Fruit fly (Drosophila melanogaster) whole organism: Measurements from ENCODE around the gene CG11617.
A peak's percentile ranks its signal among the peaks of the same experiment; 100 is the strongest.

ENCODE experiments used
- CG8478 ChIP-seq: fragments of >200 bp; optimal IDR thresholded peaks from 2 replicates; lab custom pipeline; 2018; ENCODE audit warnings: inconsistent platforms
- Dll ChIP-seq: fragments of >200 bp; optimal IDR thresholded peaks from 2 replicates; lab custom pipeline; 2017
- EcR ChIP-seq, 2 experiments: fragments of >200 bp; optimal IDR thresholded peaks; 2 replicates each; lab custom pipeline; 2017; ENCODE audit warnings: missing biosample characterization in 2 of 2, missing genetic modification characterization in 2 of 2, missing genetic modification reagents in 2 of 2
- pan ChIP-seq: fragments of >200 bp; optimal IDR thresholded peaks from 2 replicates; lab custom pipeline; 2017
- psq ChIP-seq: fragments of >200 bp; optimal IDR thresholded peaks from 2 replicates; lab custom pipeline; 2017
- usp ChIP-seq: fragments of >200 bp; optimal IDR thresholded peaks from 2 replicates; lab custom pipeline; 2017; ENCODE audit warnings: missing biosample characterization, missing genetic modification characterization, mixed read lengths

The CG11617 gene

dm6 chr2L:243123-243522, 36.0 kb upstream of the CG11617 start:
- TF ChIP-seq pan: no peak
- no peak for TF ChIP-seq EcR (GFP tag; optimal IDR thresholded peaks at IDR 0.05; lab: Kevin White, UChicago)
- no peak for TF ChIP-seq psq (lab: Kevin White, UChicago)
- no peak for TF ChIP-seq CG8478 (lab: Kevin White, UChicago)

DNA sequence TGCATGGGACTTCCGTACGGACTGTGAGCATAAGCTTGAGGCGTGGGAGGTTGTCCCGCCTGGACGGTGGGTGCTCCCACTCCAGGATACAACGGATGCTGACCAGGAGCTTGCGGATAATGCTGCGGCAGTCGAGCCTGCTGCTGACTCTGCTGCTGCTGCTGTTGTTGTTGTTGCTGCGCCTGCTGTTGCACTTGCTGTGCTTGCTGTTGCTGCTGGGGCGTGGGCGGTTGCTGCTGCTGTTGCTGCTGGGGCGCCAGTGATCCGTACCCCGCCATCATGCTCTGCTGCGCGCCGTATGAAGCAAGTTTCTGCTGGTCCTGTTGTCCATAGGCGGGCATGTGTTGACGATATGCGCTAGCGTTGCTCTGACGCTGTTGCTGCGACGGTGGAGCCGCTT, 34.3 kb upstream of the CG11617 start:
- TF ChIP-seq Dll (no peak), EcR (GFP tag; optimal IDR thresholded peaks at IDR 0.05; lab: Kevin White, UChicago) (no peak), psq (lab: Kevin White, UChicago) (no peak), pan (no peak), CG8478 (lab: Kevin White, UChicago) (no peak), usp (GFP tag; lab: Kevin White, UChicago) (no peak)

dm6 chr2L:240176-240769, 33.2 kb upstream of the CG11617 start:
- no peak for TF ChIP-seq Dll
- no peak for TF ChIP-seq pan
- no peak for TF ChIP-seq usp (GFP tag; lab: Kevin White, UChicago)
- TF ChIP-seq CG8478 (lab: Kevin White, UChicago): no peak
- TF ChIP-seq psq (lab: Kevin White, UChicago): no peak
- TF ChIP-seq EcR (GFP tag; optimal IDR thresholded peaks at IDR 0.05; lab: Kevin White, UChicago): no peak

DNA sequence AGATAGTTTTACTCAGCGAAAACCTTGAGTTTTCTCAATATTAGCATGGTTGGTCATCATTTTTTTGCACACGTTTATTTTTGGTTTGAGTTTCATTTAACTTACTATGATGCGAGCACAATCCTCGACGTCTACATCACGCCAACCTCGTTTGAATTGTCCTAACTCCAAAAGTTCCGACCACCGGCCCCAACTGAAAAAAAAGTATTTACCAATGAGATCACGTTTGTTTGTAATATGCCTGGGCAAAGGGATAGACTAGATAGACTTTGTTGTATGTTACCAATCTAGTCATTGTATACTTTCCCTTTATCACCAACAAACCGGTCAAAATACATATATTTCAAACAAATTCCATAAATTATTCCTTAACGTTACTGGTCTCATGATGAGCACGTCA, 25.1 kb upstream of the CG11617 start, which contains the start of gene CG13693:
CG13693 (plus strand) TSS at position 301 of the 400 bp plus-strand sequence.
- TF ChIP-seq EcR (GFP tag; optimal IDR thresholded peaks at IDR 0.05; lab: Kevin White, UChicago) (no peak), usp (GFP tag; lab: Kevin White, UChicago) (no peak), CG8478 (lab: Kevin White, UChicago) (no peak), pan (no peak), psq (lab: Kevin White, UChicago) (no peak), Dll (no peak)

DNA sequence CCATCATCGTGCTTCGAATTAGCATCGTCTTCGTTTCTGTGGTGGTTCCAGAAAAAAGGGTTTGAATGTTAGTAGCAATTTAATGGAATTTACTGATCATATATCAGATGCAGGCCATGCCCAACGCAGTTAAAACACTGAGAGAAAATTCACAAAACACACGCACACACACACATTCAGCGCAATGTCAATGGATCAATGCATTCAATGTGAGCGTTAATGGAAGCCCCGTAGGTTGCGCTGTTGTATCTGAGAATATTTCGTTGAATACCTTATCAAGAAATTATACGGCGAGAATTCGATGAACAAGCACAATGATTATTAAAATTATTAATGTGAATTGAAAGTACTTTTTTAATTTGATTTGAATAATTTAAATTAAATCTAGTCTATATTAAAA, 21.1 kb upstream of the CG11617 start:
- TF ChIP-seq psq (lab: Kevin White, UChicago): no peak
- no peak for TF ChIP-seq EcR (GFP tag; optimal IDR thresholded peaks at IDR 0.05; lab: Kevin White, UChicago)
- no peak for TF ChIP-seq Dll
- TF ChIP-seq CG8478 (lab: Kevin White, UChicago): no peak
- TF ChIP-seq usp (GFP tag; lab: Kevin White, UChicago): no peak
- no peak for TF ChIP-seq pan

dm6 chr2L:225386-225682, 18.2 kb upstream of the CG11617 start:
- TF ChIP-seq CG8478 (lab: Kevin White, UChicago): no peak
- no peak for TF ChIP-seq pan
- TF ChIP-seq Dll: no peak
- no peak for TF ChIP-seq EcR (GFP tag; optimal IDR thresholded peaks at IDR 0.05; lab: Kevin White, UChicago)
- no peak for TF ChIP-seq usp (GFP tag; lab: Kevin White, UChicago)
- no peak for TF ChIP-seq psq (lab: Kevin White, UChicago)

DNA sequence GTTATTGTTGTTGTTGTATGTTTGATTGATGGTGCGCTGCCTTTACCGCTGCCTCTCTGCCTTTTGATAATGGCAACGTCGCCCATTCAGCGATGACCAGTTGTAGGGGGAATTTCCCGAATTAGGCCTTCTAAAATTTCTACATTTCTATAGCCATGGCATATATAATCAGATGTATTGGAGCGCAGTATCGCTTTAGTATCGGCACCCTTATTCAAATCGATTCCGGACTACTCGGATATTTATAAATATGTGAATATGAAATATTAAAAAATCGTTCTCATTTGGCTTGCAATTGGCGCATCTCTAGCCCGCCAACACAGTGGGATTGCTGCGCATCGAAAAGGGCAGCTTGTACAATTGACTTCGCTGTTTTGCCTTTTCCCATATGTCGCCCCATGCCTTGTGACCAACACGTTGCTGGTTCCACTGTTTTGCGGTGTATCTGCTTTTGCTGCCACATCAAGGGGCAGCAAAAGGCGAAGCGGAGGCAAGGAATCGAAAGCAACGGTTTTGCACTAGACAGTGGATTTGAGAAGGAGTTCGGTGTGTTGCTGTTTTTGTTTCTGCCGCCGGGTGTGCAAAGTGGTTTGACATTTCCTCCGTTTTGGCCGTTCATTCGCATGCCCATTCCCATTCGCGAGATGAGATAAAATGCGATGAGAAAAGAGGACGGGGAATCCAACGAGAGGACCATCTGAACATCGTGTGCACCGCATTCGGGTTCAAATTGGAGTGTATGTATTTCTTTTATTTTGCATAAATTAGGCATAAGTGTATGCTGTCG, 17.7 kb upstream of the CG11617 start:
- TF ChIP-seq usp (GFP tag; lab: Kevin White, UChicago): no peak
- TF ChIP-seq Dll: no peak
- no peak for TF ChIP-seq pan
- no peak for TF ChIP-seq CG8478 (lab: Kevin White, UChicago)
- TF ChIP-seq psq (lab: Kevin White, UChicago): no peak
- TF ChIP-seq EcR (GFP tag; optimal IDR thresholded peaks at IDR 0.05; lab: Kevin White, UChicago): no peak

DNA sequence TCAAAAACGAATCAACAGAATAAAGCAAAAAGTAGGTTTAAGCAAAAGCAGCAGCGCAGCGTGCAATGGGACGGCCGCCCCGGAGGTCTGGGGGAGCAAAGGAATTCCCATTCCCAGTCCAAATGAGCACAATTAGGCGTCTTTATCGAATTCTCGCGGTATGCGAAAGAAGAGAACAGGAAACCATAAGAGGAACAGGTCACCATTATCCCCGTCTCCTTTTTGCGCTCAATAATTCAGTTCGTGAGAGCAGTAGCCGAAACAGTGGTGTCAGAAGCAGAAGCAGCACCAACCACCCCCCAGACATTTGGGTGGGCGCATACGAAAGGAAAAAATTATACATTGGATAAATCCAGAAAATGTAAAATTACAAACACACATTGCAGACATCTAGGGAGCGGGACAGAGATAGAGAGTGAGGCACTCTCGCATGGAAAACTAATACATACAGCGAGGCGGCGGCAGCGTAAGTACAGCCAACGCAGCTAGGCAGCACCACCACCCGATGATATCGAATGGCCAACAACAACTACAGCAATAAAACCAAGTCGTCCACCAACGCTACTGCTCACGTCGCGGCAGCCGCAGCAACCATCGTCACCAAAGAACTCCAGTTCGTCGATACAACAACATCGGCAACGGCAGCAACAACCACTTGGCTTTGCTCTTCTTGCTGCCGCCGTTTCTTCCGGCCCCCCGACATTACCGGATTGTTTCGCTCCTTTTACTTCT, 16.9 kb upstream of the CG11617 start:
- no peak for TF ChIP-seq psq (lab: Kevin White, UChicago)
- no peak for TF ChIP-seq EcR (GFP tag; optimal IDR thresholded peaks at IDR 0.05; lab: Kevin White, UChicago)
- no peak for TF ChIP-seq CG8478 (lab: Kevin White, UChicago)
- TF ChIP-seq usp (GFP tag; lab: Kevin White, UChicago): no peak
- no peak for TF ChIP-seq pan
- no peak for TF ChIP-seq Dll

DNA sequence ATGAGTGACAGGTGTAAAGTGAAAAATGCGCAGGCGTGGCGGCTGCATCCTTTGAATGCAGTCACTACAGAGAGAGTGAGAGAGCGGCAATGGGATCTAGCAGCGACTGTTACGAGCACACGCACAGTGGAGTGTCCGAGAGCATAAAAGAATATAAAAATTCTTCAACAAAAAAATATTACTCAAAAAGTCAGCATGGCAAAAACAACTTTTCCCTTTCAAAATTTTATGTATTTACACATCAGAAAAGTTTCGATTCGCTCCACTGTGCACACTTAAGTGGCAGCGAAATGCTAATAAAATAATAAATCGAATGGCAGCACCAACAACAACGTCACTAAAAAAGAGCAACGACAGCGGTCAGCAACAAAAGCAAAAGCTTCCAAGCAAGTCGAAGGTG, 16.3 kb upstream of the CG11617 start:
- TF ChIP-seq pan (no peak), EcR (GFP tag; optimal IDR thresholded peaks at IDR 0.05; lab: Kevin White, UChicago) (no peak), psq (lab: Kevin White, UChicago) (no peak)

dm6 chr2L:222867-223266, 15.8 kb upstream of the CG11617 start:
- TF ChIP-seq CG8478 (lab: Kevin White, UChicago) (no peak), usp (GFP tag; lab: Kevin White, UChicago) (no peak), pan (no peak), EcR (GFP tag; optimal IDR thresholded peaks at IDR 0.05; lab: Kevin White, UChicago) (no peak), Dll (no peak), psq (lab: Kevin White, UChicago) (no peak)

- TF ChIP-seq psq (lab: Kevin White, UChicago) (no peak), Dll (peak; percentile 88), EcR (GFP tag; optimal IDR thresholded peaks at IDR 0.05; lab: Kevin White, UChicago) (peak in 1 of 2 experiments; percentile 76)
These were observed 14.9 kb upstream of the CG11617 start for dm6 chr2L:221939-222489.

dm6 chr2L:221152-221551, 14.1 kb upstream of the CG11617 start:
- TF ChIP-seq EcR (GFP tag; optimal IDR thresholded peaks at IDR 0.05; lab: Kevin White, UChicago): no peak
- no peak for TF ChIP-seq pan
- TF ChIP-seq CG8478 (lab: Kevin White, UChicago): no peak
- no peak for TF ChIP-seq usp (GFP tag; lab: Kevin White, UChicago)
- TF ChIP-seq Dll: no peak
- no peak for TF ChIP-seq psq (lab: Kevin White, UChicago)
